Worm (Caenorhabditis elegans): ENCODE measurements around the gene fbxb-114.

fbxb-114 gene

DNA sequence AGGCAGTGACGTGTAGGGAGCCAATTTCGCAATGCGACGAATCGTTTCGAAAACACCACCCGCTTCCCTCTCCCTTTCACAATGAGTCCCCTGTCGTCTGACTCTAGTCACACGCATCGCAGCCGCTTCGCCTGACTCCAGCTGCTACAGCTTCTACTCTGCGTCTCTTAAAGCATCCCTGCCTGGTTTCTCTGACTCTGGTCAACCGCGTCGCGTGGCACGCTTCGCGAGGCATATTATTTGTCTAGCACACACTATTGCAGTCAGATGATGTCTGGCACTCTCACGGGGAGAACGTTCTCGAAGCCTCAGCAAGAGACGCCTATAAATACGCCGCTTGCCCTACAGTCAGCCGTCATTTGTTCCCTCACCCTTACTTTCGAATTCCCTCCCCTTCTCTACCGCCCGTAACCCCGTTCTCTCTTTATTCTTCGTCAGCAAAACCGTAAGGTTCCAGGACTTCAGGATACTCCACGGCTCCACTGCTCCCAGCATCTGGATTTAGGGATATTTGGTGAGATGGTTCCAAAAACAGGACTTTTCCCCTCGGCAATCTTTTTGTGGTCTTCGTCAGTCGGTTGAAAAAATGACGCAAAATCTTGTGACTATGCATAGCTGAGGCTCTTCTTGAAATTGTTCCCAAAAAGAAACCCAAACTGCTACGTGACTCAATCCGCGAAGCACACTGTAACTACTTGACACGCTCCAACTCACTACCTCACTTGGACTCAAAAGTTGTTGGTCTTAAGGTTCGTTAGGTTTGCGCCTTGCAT is 8.1 kb downstream of the fbxb-114 start:
- TF ChIP-seq W03F9.2 (tag; optimal IDR thresholded peaks at IDR 0.05) (peak; percentile 90), him-1 (tag; optimal IDR thresholded peaks at IDR 0.05) (peak; percentile 96), dao-5 (tag; optimal IDR thresholded peaks at IDR 0.05) (peak; percentile 64)

DNA sequence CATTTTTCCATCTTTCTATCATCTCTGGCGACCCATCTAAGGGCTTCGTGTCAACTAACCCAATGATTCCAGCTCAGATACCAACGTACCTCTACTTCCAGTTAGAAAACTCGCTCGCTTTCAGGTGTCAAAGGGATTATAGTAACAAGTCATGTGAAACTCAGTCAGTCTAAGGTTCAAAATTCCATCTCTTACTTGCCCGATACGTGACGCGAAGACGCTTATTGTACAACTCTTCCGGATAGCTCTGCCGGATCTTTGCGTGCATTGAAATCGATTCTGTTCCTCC is 8.6 kb downstream of the fbxb-114 start:
- no peak for TF ChIP-seq him-1 (tag; optimal IDR thresholded peaks at IDR 0.05)
- no peak for TF ChIP-seq W03F9.2 (tag; optimal IDR thresholded peaks at IDR 0.05)
- no peak for TF ChIP-seq dao-5 (tag; optimal IDR thresholded peaks at IDR 0.05)

DNA sequence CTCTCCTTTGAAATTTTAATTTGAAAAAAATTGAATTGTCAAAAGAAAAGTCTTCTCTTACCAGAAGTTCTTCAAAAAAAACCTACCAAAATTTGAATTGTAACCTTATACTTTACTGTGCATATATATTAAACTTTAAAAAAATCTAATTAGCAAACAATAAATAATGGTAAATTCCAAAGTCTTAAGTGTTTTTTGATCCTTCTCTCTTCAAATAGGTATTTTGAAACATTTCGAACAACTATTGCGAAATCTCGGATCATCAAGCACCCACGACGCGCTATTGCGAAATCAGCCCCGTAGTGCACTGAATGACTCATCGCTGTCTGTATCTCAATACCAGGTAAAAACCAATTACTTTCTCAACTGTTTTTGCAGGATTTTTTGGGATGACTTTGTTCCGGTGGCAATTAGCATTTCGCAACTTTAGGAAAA is 9.0 kb downstream of the fbxb-114 start:
- TF ChIP-seq W03F9.2 (tag; optimal IDR thresholded peaks at IDR 0.05) (no peak), dao-5 (tag; optimal IDR thresholded peaks at IDR 0.05) (peak; percentile 62), him-1 (tag; optimal IDR thresholded peaks at IDR 0.05) (peak; percentile 36)

DNA sequence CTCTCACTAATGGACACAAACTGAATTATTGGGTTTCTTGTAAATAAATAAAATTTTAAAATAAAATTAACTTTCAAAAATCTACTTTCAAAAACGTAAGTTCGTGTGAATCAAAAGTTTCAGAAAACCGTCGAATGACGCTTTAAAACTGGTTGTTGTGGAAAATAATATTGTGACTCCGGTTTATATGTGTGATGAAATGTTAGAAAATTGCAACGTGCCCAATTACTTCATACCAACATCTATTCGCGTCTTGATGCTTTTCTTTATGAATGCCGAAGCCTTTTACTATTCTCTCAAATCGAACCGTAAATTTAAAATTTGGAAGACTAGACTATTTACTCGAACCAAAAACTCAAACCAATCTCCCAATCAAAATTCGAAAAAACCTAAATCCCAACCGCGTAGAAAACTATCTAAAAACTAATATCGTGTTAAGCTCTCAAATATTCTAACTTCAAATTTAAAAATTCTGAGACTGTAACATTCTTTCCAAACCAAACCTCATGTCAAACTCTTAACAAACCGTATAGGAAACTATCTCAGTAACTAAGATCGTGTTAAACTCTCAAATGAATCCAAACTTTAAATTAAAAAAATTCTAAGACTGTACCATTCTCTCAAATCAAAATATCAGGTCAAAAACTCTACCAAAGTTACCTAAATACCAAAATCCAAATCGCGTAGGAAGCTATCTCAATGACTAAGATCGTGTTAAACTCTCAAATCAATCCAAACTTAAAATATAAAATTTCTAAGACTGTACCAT is 9.8 kb downstream of the fbxb-114 start:
- no peak for TF ChIP-seq dao-5 (tag; optimal IDR thresholded peaks at IDR 0.05)
- no peak for TF ChIP-seq W03F9.2 (tag; optimal IDR thresholded peaks at IDR 0.05)
- TF ChIP-seq him-1 (tag; optimal IDR thresholded peaks at IDR 0.05), result no peak

DNA sequence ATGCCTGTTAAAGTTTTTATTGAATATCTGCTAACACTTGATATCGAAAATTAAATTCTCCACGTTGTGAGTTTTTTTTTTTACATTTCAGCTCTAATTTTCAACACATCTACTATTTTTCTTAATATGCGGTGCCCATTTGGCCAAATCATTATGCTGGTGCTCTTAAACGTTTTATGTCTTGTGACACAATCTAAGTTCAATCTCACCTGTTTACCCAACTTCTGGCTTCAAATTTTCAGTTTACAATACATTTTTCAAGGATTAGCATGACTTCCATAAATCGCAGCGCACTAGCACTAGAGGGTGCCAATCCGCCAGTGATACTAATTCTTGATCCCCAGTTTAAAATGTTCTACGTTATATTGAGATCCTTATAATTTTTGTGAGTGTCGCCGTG is 20.7 kb downstream of the fbxb-114 start:
- TF ChIP-seq W03F9.2 (tag; optimal IDR thresholded peaks at IDR 0.05) (no peak), dao-5 (tag; optimal IDR thresholded peaks at IDR 0.05) (no peak)

DNA sequence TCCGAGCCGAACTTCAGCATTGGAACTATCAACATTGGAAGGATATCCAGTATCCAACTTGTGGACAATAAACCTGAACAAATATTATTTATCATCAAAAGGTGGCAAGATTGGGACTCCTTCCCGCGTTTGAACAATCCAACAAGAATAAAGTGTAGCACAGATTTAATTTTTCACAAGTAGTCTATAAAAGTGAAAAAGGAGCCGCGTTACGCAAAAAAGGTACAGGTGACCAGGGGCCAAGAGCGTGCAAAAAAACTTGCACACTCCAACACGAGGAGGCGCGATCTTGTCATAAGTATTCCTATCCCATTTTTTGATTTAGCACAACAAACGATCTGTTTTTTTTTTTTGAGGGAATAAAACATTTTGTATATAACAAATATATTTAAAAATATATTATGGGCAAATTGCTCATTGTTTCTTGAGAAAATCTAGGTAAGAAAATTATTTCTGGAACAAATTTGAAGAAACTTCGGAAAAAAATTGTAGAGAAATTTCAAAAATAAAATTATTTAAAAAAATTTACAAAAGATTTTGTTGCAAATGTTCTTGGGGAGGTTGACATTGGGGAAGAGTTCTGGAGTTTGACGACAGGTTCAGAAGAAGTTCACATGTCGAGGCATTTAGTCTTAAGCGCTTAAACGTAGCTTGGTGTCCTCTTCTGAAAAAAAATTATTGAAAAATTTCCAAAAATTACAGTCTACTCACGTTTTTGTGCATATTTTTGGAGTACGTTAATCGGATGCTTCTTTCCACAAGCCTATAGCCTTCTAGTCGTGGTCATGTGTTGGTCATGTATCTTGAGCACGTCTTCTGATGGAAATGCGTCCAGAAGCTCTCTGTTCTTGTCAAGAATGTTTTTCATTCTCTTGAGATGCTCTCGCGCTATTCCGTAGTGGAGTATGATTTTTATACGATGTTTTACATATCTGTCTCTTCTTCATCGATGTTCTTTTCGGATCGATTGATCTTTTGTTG is 22.6 kb downstream of the fbxb-114 start:
- TF ChIP-seq dao-5 (tag; optimal IDR thresholded peaks at IDR 0.05) (no peak), him-1 (tag; optimal IDR thresholded peaks at IDR 0.05) (peak; percentile 30)

DNA sequence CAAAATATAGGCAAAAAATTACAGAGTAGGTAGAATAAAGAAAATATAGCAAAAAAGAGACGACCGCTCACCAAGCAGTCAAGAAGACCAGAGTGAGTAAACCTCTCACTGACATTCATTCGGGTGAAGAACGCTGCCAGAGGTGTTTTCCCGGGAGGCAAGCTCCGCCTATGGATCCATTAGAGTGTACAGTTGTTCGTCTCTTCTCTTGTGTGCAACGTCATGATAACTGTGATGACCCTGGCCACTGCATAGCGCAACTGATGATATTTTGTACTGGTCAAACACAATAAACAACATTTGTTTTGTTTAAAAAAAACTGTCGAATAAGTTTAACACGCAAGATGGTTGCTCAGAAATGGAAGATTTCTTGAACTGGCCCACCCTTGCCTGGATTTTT is 31.2 kb downstream of the fbxb-114 start, which contains the start of gene F52G3.8:
Gene F52G3.8, minus strand, starts transcription at position 101 of the 400 bp plus-strand sequence.
- TF ChIP-seq him-1 (tag; optimal IDR thresholded peaks at IDR 0.05) (no peak), W03F9.2 (tag; optimal IDR thresholded peaks at IDR 0.05) (no peak), dao-5 (tag; optimal IDR thresholded peaks at IDR 0.05) (no peak)

DNA sequence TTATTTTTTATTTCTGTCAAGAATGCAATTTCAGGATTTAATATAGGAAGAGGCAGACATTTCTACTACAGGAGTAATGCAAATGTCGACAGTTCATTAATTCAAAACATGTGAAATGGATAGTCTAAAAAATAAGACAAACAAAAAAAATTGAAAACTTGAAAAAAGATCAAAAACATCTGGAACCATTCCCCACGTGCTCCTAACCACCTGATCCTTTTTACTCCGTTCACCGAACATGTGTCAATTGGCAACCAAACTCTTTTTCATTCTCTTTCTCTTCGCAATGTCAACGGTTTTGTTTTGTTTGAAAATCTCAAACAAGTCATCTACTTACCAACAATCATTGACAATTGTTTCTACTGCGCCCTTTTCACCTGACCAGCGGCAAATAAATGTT is 36.4 kb downstream of the fbxb-114 start:
- TF ChIP-seq W03F9.2 (tag; optimal IDR thresholded peaks at IDR 0.05) (no peak), dao-5 (tag; optimal IDR thresholded peaks at IDR 0.05) (no peak), him-1 (tag; optimal IDR thresholded peaks at IDR 0.05) (no peak)

DNA sequence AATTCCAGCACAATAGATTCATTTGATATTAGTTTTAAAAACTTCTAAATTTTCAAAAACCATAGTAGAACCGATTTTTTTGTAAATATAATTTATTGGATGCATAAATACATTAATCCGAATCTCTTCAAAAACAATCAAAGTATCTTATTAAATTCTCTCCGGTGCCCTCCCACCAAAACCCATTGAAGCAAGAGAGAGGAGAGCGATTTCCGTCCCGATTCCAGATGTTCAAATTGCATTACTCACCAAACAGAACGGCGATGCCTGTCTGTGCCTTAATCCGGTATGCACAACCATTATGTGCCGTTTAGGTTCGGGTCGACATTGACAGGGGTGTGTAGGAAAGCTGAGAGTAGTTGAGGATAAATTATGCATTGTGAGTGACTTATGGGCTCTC is 38.7 kb downstream of the fbxb-114 start:
- no peak for TF ChIP-seq W03F9.2 (tag; optimal IDR thresholded peaks at IDR 0.05)
- TF ChIP-seq him-1 (tag; optimal IDR thresholded peaks at IDR 0.05), result no peak
- TF ChIP-seq dao-5 (tag; optimal IDR thresholded peaks at IDR 0.05), result no peak

DNA sequence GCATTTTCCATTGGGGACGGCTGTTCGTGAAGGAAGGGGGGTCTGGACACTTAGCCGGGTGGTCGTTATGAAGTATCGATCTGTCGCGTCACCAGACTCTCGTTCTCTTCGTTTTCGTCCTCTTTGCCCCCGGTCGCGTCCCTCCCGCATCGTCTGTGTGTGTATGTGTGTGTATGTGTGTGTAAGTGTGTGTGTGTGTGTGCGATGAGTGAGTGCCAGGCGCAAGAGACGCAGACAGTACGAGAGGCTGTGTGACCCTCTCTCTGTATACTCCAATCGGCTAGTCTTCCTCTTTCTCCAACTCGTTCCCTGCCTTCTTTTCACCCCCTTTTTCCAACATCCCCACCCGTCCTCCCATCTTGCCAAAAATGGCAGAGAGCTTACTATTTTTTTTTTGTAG is 39.8 kb downstream of the fbxb-114 start:
- no peak for TF ChIP-seq dao-5 (tag; optimal IDR thresholded peaks at IDR 0.05)
- TF ChIP-seq him-1 (tag; optimal IDR thresholded peaks at IDR 0.05), result peak; percentile 84
- peak; percentile 27 for TF ChIP-seq W03F9.2 (tag; optimal IDR thresholded peaks at IDR 0.05)

DNA sequence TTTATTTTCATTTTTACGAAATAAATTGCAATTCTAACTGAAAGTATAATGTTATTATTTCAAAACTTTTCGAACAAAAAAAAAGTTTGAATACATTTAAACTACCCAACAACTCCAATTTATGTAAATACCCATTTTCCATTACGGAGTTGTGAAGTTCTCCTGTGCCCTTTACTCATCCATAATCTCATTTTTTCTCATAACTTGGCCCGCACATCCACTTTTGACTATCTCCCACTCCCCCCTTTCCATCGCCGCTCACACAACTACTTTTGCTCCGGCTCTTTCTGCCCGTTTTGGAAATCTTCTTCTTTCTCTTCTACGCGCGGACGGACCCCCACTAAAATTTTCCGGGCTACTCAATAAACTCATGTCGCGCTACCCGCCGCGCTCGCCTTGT is 41.0 kb downstream of the fbxb-114 start:
- TF ChIP-seq him-1 (tag; optimal IDR thresholded peaks at IDR 0.05) (no peak), dao-5 (tag; optimal IDR thresholded peaks at IDR 0.05) (no peak), W03F9.2 (tag; optimal IDR thresholded peaks at IDR 0.05) (no peak)

DNA sequence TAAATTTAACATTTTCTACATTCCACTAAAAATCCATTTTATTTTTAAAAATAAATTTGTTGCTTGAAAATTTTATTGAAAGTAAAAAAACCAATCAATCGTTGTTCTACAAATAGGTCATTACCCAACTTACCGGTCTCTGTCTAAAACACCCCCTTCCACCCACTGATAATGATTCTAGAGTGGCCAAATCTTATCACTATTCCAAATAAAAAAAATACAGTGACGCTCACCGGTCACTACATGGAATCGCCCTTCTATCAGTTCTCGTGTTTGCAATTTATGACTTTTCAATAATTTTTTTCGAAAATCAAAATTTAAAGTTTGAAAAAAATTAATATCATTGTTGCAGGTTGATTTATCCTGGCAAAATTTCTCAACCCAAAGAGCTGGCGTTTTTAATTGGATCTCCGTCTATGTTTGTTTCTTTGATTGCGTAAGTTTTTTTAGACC is 41.9 kb downstream of the fbxb-114 start, which contains the start of the genes F52G3.1 and F52G3.7:
Gene F52G3.1, plus strand, starts transcription at position 353 of the 453 bp plus-strand sequence.
Gene F52G3.7, plus strand, starts transcription at position 403 of the 453 bp plus-strand sequence.
- TF ChIP-seq W03F9.2 (tag; optimal IDR thresholded peaks at IDR 0.05) (no peak), dao-5 (tag; optimal IDR thresholded peaks at IDR 0.05) (no peak), him-1 (tag; optimal IDR thresholded peaks at IDR 0.05) (no peak)

DNA sequence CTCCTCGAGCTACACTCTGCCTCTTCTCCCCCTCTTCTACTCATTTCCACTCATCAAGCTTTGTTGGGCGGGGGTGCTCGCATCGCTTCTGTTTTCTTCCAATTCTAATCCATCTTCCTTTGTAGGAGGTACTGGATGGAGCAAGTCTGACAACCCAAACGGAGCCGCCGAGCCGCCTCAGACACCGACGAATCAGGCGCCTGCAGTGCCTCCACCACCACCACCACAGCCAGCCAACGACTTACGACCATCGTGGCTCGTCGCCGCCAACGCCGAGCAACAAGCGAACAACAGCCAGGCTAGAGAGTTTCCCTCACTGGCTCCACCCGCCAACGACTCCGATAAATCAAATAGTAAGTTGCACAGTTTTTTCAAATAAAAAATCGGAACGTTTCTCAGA is 44.3 kb downstream of the fbxb-114 start:
- no peak for TF ChIP-seq him-1 (tag; optimal IDR thresholded peaks at IDR 0.05)
- no peak for TF ChIP-seq dao-5 (tag; optimal IDR thresholded peaks at IDR 0.05)
- no peak for TF ChIP-seq W03F9.2 (tag; optimal IDR thresholded peaks at IDR 0.05)

Data from whole organism, L4/young adult.